Worm (Caenorhabditis elegans) whole organism, L4 larva: ENCODE measurements around the gene cdc-73.
A peak's percentile ranks its signal among the peaks of the same experiment; 100 is the strongest.

Experiments
- D1046.2 ChIP-seq: fragments of 200-800 bp; sonication (Bioruptor generic); IDR thresholded peaks from 2 replicates; pipeline ENCODE4 v1.3.6; 2022; ENCODE audit warnings: missing genetic modification characterization, missing compliant biosample characterization
- F49E8.2 ChIP-seq: sonication (generic microtip); optimal IDR thresholded peaks from 2 replicates; lab custom pipeline; 2016; ENCODE audit warnings: missing compliant biosample characterization, mild to moderate bottlenecking, missing genetic modification characterization, borderline replicate concordance
- R02D3.7 ChIP-seq: fragments of 150-350 bp; sonication (generic microtip); optimal IDR thresholded peaks from 3 replicates; lab custom pipeline; 2014; ENCODE audit warnings: missing biosample characterization, missing genetic modification characterization
- Y75B8A.6 ChIP-seq: fragments of 200-800 bp; sonication (Bioruptor generic); IDR thresholded peaks from 2 replicates; pipeline ENCODE4 v1.3.6; 2022; ENCODE audit warnings: missing genetic modification reagents, missing genetic modification characterization, missing compliant biosample characterization
- ZK337.2 ChIP-seq: fragments of 200-800 bp; sonication (Bioruptor generic); IDR thresholded peaks from 2 replicates; pipeline ENCODE4 v1.3.6; 2022; ENCODE audit warnings: missing genetic modification reagents, missing genetic modification characterization, missing compliant biosample characterization
- aha-1 ChIP-seq: fragments of 150-350 bp; peaks from one replicate; lab custom pipeline; 2014; ENCODE audit warnings: missing biosample characterization, missing genetic modification characterization
- ceh-28 ChIP-seq: fragments of 150-350 bp; optimal IDR thresholded peaks from 2 replicates; lab custom pipeline; 2014; ENCODE audit warnings: missing biosample characterization, missing genetic modification reagents, missing genetic modification characterization
- ceh-44 ChIP-seq: fragments of 200-800 bp; sonication (Bioruptor generic); IDR thresholded peaks from 2 replicates; pipeline ENCODE4 v1.3.6; 2022; ENCODE audit warnings: missing genetic modification reagents, missing genetic modification characterization, missing compliant biosample characterization
- ceh-62 ChIP-seq: sonication (generic microtip); optimal IDR thresholded peaks from 2 replicates; lab custom pipeline; 2017; ENCODE audit warnings: missing biosample characterization, missing genetic modification characterization
- cey-2 ChIP-seq: sonication (generic microtip); optimal IDR thresholded peaks from 3 replicates; lab custom pipeline; 2017; ENCODE audit warnings: missing genetic modification characterization, mild to moderate bottlenecking, missing compliant biosample characterization, antibody characterized with exemption, borderline replicate concordance; ENCODE audit not compliant: insufficient read depth
- daf-12 ChIP-seq: fragments of 150-350 bp; optimal IDR thresholded peaks from 2 replicates; lab custom pipeline; 2014; ENCODE audit warnings: missing biosample characterization, missing genetic modification reagents, missing genetic modification characterization
- daf-19 ChIP-seq: fragments of 200-800 bp; sonication (Bioruptor generic); conservative IDR thresholded peaks from 2 replicates; pipeline ENCODE4 v1.3.6; 2022; ENCODE audit warnings: missing genetic modification characterization, missing compliant biosample characterization
- dmd-6 ChIP-seq: fragments of 200-800 bp; sonication (Bioruptor generic); IDR thresholded peaks from 2 replicates; pipeline ENCODE4 v1.3.6; 2022; ENCODE audit warnings: missing genetic modification reagents, missing genetic modification characterization, missing compliant biosample characterization
- dmd-8 ChIP-seq: fragments of 200-800 bp; sonication (Bioruptor generic); IDR thresholded peaks from 2 replicates; pipeline ENCODE4 v1.3.6; 2022; ENCODE audit warnings: missing genetic modification characterization, missing compliant biosample characterization
- egl-27 ChIP-seq: sonication (generic microtip); optimal IDR thresholded peaks from 3 replicates; lab custom pipeline; 2017; ENCODE audit warnings: missing biosample characterization, missing genetic modification reagents, missing genetic modification characterization
- egl-43 ChIP-seq: fragments of 200-800 bp; sonication (Bioruptor generic); IDR thresholded peaks from 2 replicates; pipeline ENCODE4 v1.3.6; 2022; ENCODE audit warnings: missing genetic modification reagents, missing genetic modification characterization, missing compliant biosample characterization
- fos-1 ChIP-seq: fragments of 150-350 bp; optimal IDR thresholded peaks from 2 replicates; lab custom pipeline; 2014; ENCODE audit warnings: missing biosample characterization, missing genetic modification characterization
- hif-1 ChIP-seq, 2 experiments: sonication (generic microtip); optimal IDR thresholded peaks; 2 replicates each; lab custom pipeline; 2016 to 2017; ENCODE audit warnings: missing compliant biosample characterization in 2 of 2, missing genetic modification characterization in 2 of 2, missing genetic modification reagents in 2 of 2, missing genotype in 2 of 2, mild to moderate bottlenecking in 1 of 2
- hlh-30 ChIP-seq: sonication (generic microtip); optimal IDR thresholded peaks from 2 replicates; lab custom pipeline; 2017; ENCODE audit warnings: antibody characterized with exemption, mild to moderate bottlenecking, missing genetic modification characterization, missing compliant biosample characterization; ENCODE audit not compliant: insufficient read depth
- lim-7 ChIP-seq: fragments of 200-800 bp; sonication (Bioruptor generic); IDR thresholded peaks from 2 replicates; pipeline ENCODE4 v1.3.6; 2022; ENCODE audit warnings: missing genetic modification characterization, missing compliant biosample characterization
- lin-13 ChIP-seq: fragments of 150-350 bp; optimal IDR thresholded peaks from 2 replicates; lab custom pipeline; 2014; ENCODE audit warnings: missing biosample characterization, missing genetic modification reagents, missing genetic modification characterization
- lir-3 ChIP-seq: sonication (generic microtip); optimal IDR thresholded peaks from 2 replicates; lab custom pipeline; 2016; ENCODE audit warnings: mild to moderate bottlenecking, missing genetic modification characterization, missing compliant biosample characterization
- lsy-2 ChIP-seq, 2 experiments: fragments of 150-350 bp in 1 of 2; sonication (generic microtip) in 1 of 2; optimal IDR thresholded peaks; 2 replicates each; lab custom pipeline; 2014 to 2017; ENCODE audit warnings: missing biosample characterization in 2 of 2, missing genetic modification characterization in 2 of 2
- madf-9 ChIP-seq: fragments of 200-800 bp; sonication (Bioruptor generic); conservative IDR thresholded peaks from 2 replicates; pipeline ENCODE4 v1.3.6; 2022; ENCODE audit warnings: missing genetic modification reagents, missing genetic modification characterization, missing compliant biosample characterization
- mes-2 ChIP-seq: sonication (generic microtip); optimal IDR thresholded peaks from 2 replicates; lab custom pipeline; 2016; ENCODE audit warnings: missing genotype, mild to moderate bottlenecking, missing genetic modification characterization, missing compliant biosample characterization; ENCODE audit not compliant: poor library complexity, severe bottlenecking
- mxl-2 ChIP-seq: fragments of 200-800 bp; sonication (Bioruptor generic); conservative IDR thresholded peaks from 2 replicates; pipeline ENCODE4 v1.3.6; 2022; ENCODE audit warnings: missing genetic modification reagents, missing genetic modification characterization, missing compliant biosample characterization
- nhr-10 ChIP-seq: fragments of 150-350 bp; optimal IDR thresholded peaks from 2 replicates; lab custom pipeline; 2014; ENCODE audit warnings: missing biosample characterization, missing genetic modification characterization
- nhr-102 ChIP-seq: sonication (generic microtip); optimal IDR thresholded peaks from 2 replicates; lab custom pipeline; 2016; ENCODE audit warnings: mild to moderate bottlenecking, missing genetic modification characterization, moderate library complexity, missing compliant biosample characterization
- nhr-11 ChIP-seq: fragments of 150-350 bp; optimal IDR thresholded peaks from 2 replicates; lab custom pipeline; 2014; ENCODE audit warnings: missing biosample characterization, missing genetic modification characterization
- nhr-237 ChIP-seq: sonication (generic microtip); optimal IDR thresholded peaks from 2 replicates; lab custom pipeline; 2017; ENCODE audit warnings: missing biosample characterization, missing genetic modification characterization
- nhr-25 ChIP-seq: sonication (generic microtip); optimal IDR thresholded peaks from 2 replicates; lab custom pipeline; 2017; ENCODE audit warnings: missing genetic modification characterization, mild to moderate bottlenecking, missing compliant biosample characterization, antibody characterized with exemption, moderate library complexity, borderline replicate concordance; ENCODE audit not compliant: insufficient read depth
- nhr-42 ChIP-seq: fragments of 200-800 bp; sonication (Bioruptor generic); IDR thresholded peaks from 2 replicates; pipeline ENCODE4 v1.3.6; 2022; ENCODE audit warnings: missing genetic modification characterization, missing compliant biosample characterization
- nhr-77 ChIP-seq: fragments of 150-350 bp; optimal IDR thresholded peaks from 2 replicates; lab custom pipeline; 2014; ENCODE audit warnings: missing biosample characterization, missing genetic modification characterization
- pha-4 ChIP-seq, 2 experiments: fragments of 150-350 bp in 1 of 2; fragments of 200-800 bp in 1 of 2; sonication (Bioruptor generic) in 1 of 2; IDR thresholded peaks in 1 of 2; optimal IDR thresholded peaks in 1 of 2; 2 replicates each; pipeline versions ENCODE4 v1.3.6 to Lab custom; 2014 to 2022; ENCODE audit warnings: missing genetic modification characterization in 2 of 2, missing genetic modification reagents in 2 of 2, missing biosample characterization in 1 of 2, missing compliant biosample characterization in 1 of 2
- pqm-1 ChIP-seq: sonication (generic microtip); optimal IDR thresholded peaks from 2 replicates; lab custom pipeline; 2017; ENCODE audit warnings: missing biosample characterization, missing genetic modification characterization
- saeg-2 ChIP-seq: fragments of 200-800 bp; sonication (Bioruptor generic); IDR thresholded peaks from 2 replicates; pipeline ENCODE4 v1.3.6; 2022; ENCODE audit warnings: missing genetic modification reagents, missing genetic modification characterization, missing compliant biosample characterization
- sdz-12 ChIP-seq: fragments of 200-800 bp; sonication (Bioruptor generic); optimal IDR thresholded peaks from 2 replicates; lab custom pipeline; 2018; ENCODE audit warnings: mild to moderate bottlenecking, missing genetic modification characterization, missing compliant biosample characterization
- set-16 ChIP-seq: fragments of 200-800 bp; sonication (Bioruptor generic); IDR thresholded peaks from 2 replicates; pipeline ENCODE4 v1.3.6; 2022; ENCODE audit warnings: missing genetic modification reagents, missing genetic modification characterization, missing compliant biosample characterization
- skn-1 ChIP-seq: fragments of 150-350 bp; optimal IDR thresholded peaks from 2 replicates; lab custom pipeline; 2014; ENCODE audit warnings: missing biosample characterization, missing genetic modification characterization
- spr-3 ChIP-seq: fragments of 200-800 bp; sonication (Bioruptor generic); optimal IDR thresholded peaks from 2 replicates; lab custom pipeline; 2018; ENCODE audit warnings: mild to moderate bottlenecking, missing genetic modification characterization, missing compliant biosample characterization
- tra-1 ChIP-seq: fragments of 200-800 bp; sonication (Bioruptor generic); IDR thresholded peaks from 2 replicates; pipeline ENCODE4 v1.3.6; 2022; ENCODE audit warnings: missing genetic modification reagents, missing genetic modification characterization, missing compliant biosample characterization
- unc-130 ChIP-seq: sonication (generic microtip); optimal IDR thresholded peaks from 2 replicates; lab custom pipeline; 2016; ENCODE audit warnings: missing genetic modification reagents, missing genetic modification characterization, missing compliant biosample characterization
- unc-39 ChIP-seq: sonication (generic microtip); optimal IDR thresholded peaks from 2 replicates; lab custom pipeline; 2017; ENCODE audit warnings: missing biosample characterization, missing genetic modification characterization
- vab-7 ChIP-seq: fragments of 200-800 bp; sonication (Bioruptor generic); IDR thresholded peaks from 2 replicates; pipeline ENCODE4 v1.3.6; 2022; ENCODE audit warnings: missing genetic modification reagents, missing genetic modification characterization, missing compliant biosample characterization
- zag-1 ChIP-seq: fragments of 150-350 bp; optimal IDR thresholded peaks from 2 replicates; lab custom pipeline; 2014; ENCODE audit warnings: missing biosample characterization, missing genetic modification characterization
- zip-11 ChIP-seq: fragments of 200-800 bp; sonication (Bioruptor generic); IDR thresholded peaks from 2 replicates; pipeline ENCODE4 v1.3.6; 2022; ENCODE audit warnings: missing genetic modification characterization, missing compliant biosample characterization
- zip-2 ChIP-seq: fragments of 150-350 bp; optimal IDR thresholded peaks from 2 replicates; lab custom pipeline; 2014; ENCODE audit warnings: missing biosample characterization, missing genetic modification characterization
- ztf-11 ChIP-seq: fragments of 150-350 bp; optimal IDR thresholded peaks from 2 replicates; lab custom pipeline; 2014; ENCODE audit warnings: missing biosample characterization, missing genetic modification characterization

The cdc-73 gene

DNA sequence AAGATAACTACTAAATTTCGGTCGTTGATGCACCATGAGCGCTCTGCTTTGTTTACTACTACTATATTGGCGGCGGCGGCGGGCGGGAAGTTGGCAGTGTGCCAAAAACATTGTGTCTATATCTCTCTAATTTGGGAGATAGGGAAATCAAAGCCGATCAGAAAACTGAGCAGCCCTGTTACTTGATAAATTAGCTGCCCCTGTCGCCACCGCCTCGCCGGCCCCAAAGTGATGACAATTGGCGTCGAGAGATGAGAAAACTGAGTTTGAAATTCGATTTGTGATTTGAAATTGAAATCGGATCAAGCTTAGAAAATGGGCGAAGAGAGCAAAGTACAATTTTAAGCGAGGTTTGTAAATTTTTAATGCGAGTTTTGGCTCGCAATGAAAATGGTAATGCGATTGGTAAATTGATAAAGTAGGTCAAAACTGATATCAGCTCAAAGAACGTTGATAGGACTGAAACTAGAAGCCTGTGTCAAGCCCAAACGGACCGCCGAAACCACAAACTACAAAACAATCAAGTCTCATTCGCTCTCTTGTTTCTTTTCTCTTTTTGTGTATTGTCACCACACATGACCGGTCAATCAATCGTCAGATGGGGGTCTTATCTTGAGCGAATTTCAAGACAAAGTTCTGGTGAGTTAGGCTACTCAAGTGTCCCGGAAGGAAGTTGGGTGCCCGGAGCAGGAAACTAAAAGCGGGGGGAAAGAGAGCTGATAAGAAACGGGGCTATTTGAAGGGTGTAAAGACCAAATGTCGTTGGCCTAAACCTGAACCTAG is 15.1 kb upstream of the cdc-73 start (continued):
- TF ChIP-seq nhr-11 (tag; lab: Kevin White, UChicago) (no peak), pha-4 (GFP tag; IDR thresholded peaks at IDR 0.05; lab: Robert Waterston, UW) (no peak), pha-4 (tag; optimal IDR thresholded peaks at IDR 0.05; lab: Kevin White, UChicago) (no peak), egl-43 (GFP tag; lab: Robert Waterston, UW) (no peak), nhr-237 (tag; lab: Kevin White, UChicago) (no peak), hif-1 (tag; optimal IDR thresholded peaks at IDR 0.05; lab: Kevin White, UChicago) (no peak), sdz-12 (no peak), zip-2 (no peak), aha-1 (tag; lab: Kevin White, UChicago) (peak; percentile 90), ceh-62 (tag; lab: Kevin White, UChicago) (no peak), hlh-30 (tag; lab: Kevin White, UChicago) (no peak), nhr-42 (GFP tag; lab: Robert Waterston, UW) (no peak), nhr-10 (no peak), spr-3 (no peak), ceh-44 (no peak), lir-3 (no peak), fos-1 (no peak), cey-2 (tag; lab: Kevin White, UChicago) (no peak), mes-2 (tag; lab: Kevin White, UChicago) (peak; percentile 13), unc-39 (tag; lab: Kevin White, UChicago) (no peak), madf-9 (GFP tag; lab: Robert Waterston, UW) (no peak), dmd-6 (GFP tag; lab: Robert Waterston, UW) (peak; percentile 75)
- TF ChIP-seq, all 104 proteins: peak for 8

DNA sequence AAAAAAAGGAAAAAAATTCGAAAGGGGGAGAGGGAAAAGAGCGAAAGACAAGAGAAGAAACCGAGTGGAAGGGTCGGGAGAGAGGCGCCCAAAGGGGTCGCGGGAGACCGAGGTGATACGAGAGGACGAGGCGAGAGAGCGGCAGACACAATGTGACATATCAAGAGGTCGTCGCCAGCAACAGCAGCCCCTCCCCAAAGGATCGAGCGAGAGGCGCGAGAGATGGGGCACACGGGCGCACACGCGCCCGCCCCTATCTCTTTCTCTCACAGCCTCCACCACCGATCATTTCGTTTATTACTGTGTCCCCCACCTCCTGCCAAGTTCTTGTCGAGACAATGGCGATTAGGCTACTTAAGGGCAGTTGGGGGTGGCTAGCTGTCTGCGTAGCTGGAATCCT is 14.2 kb upstream of the cdc-73 start:
- TF ChIP-seq tra-1 (GFP tag; lab: Robert Waterston, UW) (peak; percentile 74), nhr-77 (tag; lab: Kevin White, UChicago) (no peak), nhr-102 (tag; lab: Kevin White, UChicago) (peak; percentile 43), hlh-30 (tag; lab: Kevin White, UChicago) (no peak), lsy-2 (tag; optimal IDR thresholded peaks at IDR 0.05; lab: Kevin White, UChicago) (peak in 1 of 2 experiments; percentile 48), R02D3.7 (tag; lab: Kevin White, UChicago) (no peak), daf-19 (GFP tag; lab: Robert Waterston, UW) (no peak), lim-7 (GFP tag; lab: Robert Waterston, UW) (0 out of 2 replicates have a peak, but pooled peaks have one; percentile 29), vab-7 (no peak), ztf-11 (tag; lab: Kevin White, UChicago) (no peak), skn-1 (tag; lab: Kevin White, UChicago) (no peak), unc-130 (GFP tag; lab: Kevin White, UChicago) (no peak), set-16 (peak; percentile 99), D1046.2 (GFP tag; lab: Robert Waterston, UW) (no peak), nhr-237 (tag; lab: Kevin White, UChicago) (no peak), fos-1 (no peak), Y75B8A.6 (no peak), saeg-2 (GFP tag; lab: Robert Waterston, UW) (0 out of 2 replicates have a peak, but pooled peaks have one; percentile 54), daf-12 (tag; lab: Kevin White, UChicago) (no peak), ceh-28 (tag; lab: Kevin White, UChicago) (peak; percentile 19), hif-1 (tag; optimal IDR thresholded peaks at IDR 0.05; lab: Kevin White, UChicago) (peak; percentile 4 to 93), F49E8.2 (tag; lab: Kevin White, UChicago) (no peak), pqm-1 (tag; lab: Kevin White, UChicago) (peak; percentile 8), madf-9 (GFP tag; lab: Robert Waterston, UW) (peak; percentile 49; the same call in 1 of the 2 replicates), egl-27 (tag; lab: Kevin White, UChicago) (no peak), dmd-8 (GFP tag; lab: Robert Waterston, UW) (peak; percentile 62; the same call in 1 of the 2 replicates), zag-1 (tag; lab: Kevin White, UChicago) (no peak), mxl-2 (GFP tag; lab: Robert Waterston, UW) (0 out of 2 replicates have a peak, but pooled peaks have one; percentile 36), zip-11 (GFP tag; lab: Robert Waterston, UW) (no peak), nhr-25 (tag; lab: Kevin White, UChicago) (peak; percentile 91), ZK337.2 (GFP tag; lab: Robert Waterston, UW) (no peak), lin-13 (GFP tag; lab: Kevin White, UChicago) (no peak)
